Fruit fly (Drosophila melanogaster) whole organism, pupa: Measurements from ENCODE around the gene CG45079.

Source experiments
- CG9948 ChIP-seq: fragments of 200-800 bp; sonication (Bioruptor generic); optimal IDR thresholded peaks from 2 replicates; lab custom pipeline; 2018; ENCODE audit warnings: missing biosample characterization, mild to moderate bottlenecking, missing genetic modification characterization, moderate library complexity
- EcR ChIP-seq: fragments of 200-800 bp; sonication (Bioruptor generic); optimal IDR thresholded peaks from 3 replicates; lab custom pipeline; 2019; ENCODE audit warnings: missing biosample characterization, missing genetic modification characterization, mild to moderate bottlenecking, moderate library complexity, missing genetic modification reagents

DNA sequence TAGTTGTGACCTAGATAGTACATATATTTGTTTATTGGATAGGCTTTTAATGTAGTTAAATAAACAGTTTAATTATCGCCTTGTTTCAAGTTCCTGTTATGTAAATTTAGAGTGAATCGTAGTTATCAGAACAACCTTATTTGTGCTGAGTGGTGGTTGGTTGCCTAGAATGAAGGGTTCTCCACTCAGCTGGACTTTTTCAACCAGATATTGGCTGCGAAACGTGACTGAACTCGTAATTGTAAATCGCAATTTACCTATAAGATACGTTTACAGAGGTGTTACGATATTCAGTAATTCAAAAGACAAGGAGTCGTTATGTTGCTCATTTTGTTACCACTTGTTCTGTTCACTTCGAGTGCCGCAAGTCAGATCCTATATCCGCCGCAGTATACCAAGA lies 13.3 kb downstream of the CG45079 start, which contains the start of gene CG5255:
- TF ChIP-seq EcR (no peak), CG9948 (no peak)
